Worm (Caenorhabditis elegans): ENCODE data around the gene vps-16.

The vps-16 gene

ce11 chrIII:6432939-6433338, at the start of gene vps-16:
Gene vps-16, plus strand, starts transcription at chrIII:6433239.
- TF ChIP-seq ceh-16 (tag; optimal IDR thresholded peaks at IDR 0.05): no peak

- TF ChIP-seq nhr-25 (tag; optimal IDR thresholded peaks at IDR 0.05) (no peak), nhr-28 (tag; optimal IDR thresholded peaks at IDR 0.05) (no peak), lin-39 (tag; optimal IDR thresholded peaks at IDR 0.05) (no peak), ama-1 (optimal IDR thresholded peaks at IDR 0.05) (no peak), ceh-82 (tag; optimal IDR thresholded peaks at IDR 0.05) (no peak), unc-39 (tag; optimal IDR thresholded peaks at IDR 0.05) (no peak)
Observed at ce11 chrIII:6389533-6389932, 43.5 kb upstream of the vps-16 start, which contains the start of gene C16A3.2. Gene C16A3.2, plus strand, starts transcription at chrIII:6389833.

ce11 chrIII:6390644-6391043, 42.4 kb upstream of the vps-16 start, which contains the start of gene smrc-1:
Gene smrc-1, plus strand, starts transcription at chrIII:6390944.
- no peak for TF ChIP-seq tbx-2 (tag; optimal IDR thresholded peaks at IDR 0.05)
- no peak for TF ChIP-seq sea-2 (GFP tag; optimal IDR thresholded peaks at IDR 0.05)
- TF ChIP-seq zag-1 (tag; optimal IDR thresholded peaks at IDR 0.05): no peak
- TF ChIP-seq hmg-11 (tag; optimal IDR thresholded peaks at IDR 0.05): no peak
- no peak for TF ChIP-seq nhr-237 (tag; optimal IDR thresholded peaks at IDR 0.05)
- TF ChIP-seq unc-39 (tag; optimal IDR thresholded peaks at IDR 0.05): no peak
- no peak for TF ChIP-seq nhr-28 (tag; optimal IDR thresholded peaks at IDR 0.05)
- no peak for TF ChIP-seq nfya-1 (tag; optimal IDR thresholded peaks at IDR 0.05; ENCODE audit: insufficient read depth)
- no peak for TF ChIP-seq unc-62 (GFP tag; optimal IDR thresholded peaks at IDR 0.05)
- no peak for TF ChIP-seq elt-2 (tag; optimal IDR thresholded peaks at IDR 0.05)
- no peak for TF ChIP-seq pha-4 (tag; optimal IDR thresholded peaks at IDR 0.05)

ce11 chrIII:6395706-6396232, 37.3 kb upstream of the vps-16 start, which contains the start of gene oatr-1:
Gene oatr-1, minus strand, starts transcription at chrIII:6396182.
- TF ChIP-seq ama-1 (optimal IDR thresholded peaks at IDR 0.05): no peak
- TF ChIP-seq zag-1 (tag; optimal IDR thresholded peaks at IDR 0.05): no peak
- no peak for TF ChIP-seq egl-5 (tag; optimal IDR thresholded peaks at IDR 0.05)
- TF ChIP-seq nhr-237 (tag; optimal IDR thresholded peaks at IDR 0.05): no peak
- no peak for TF ChIP-seq nhr-67 (tag; optimal IDR thresholded peaks at IDR 0.05)
- TF ChIP-seq jun-1 (tag; optimal IDR thresholded peaks at IDR 0.05): no peak
- TF ChIP-seq fkh-2 (tag; optimal IDR thresholded peaks at IDR 0.05): no peak
- TF ChIP-seq nhr-23 (tag; optimal IDR thresholded peaks at IDR 0.05): no peak
- no peak for TF ChIP-seq nhr-28 (tag; optimal IDR thresholded peaks at IDR 0.05)
- no peak for TF ChIP-seq tbx-2 (tag; optimal IDR thresholded peaks at IDR 0.05)
- no peak for TF ChIP-seq lin-39 (tag; optimal IDR thresholded peaks at IDR 0.05)
- TF ChIP-seq fos-1 (tag; optimal IDR thresholded peaks at IDR 0.05): no peak
- TF ChIP-seq nhr-43 (tag; optimal IDR thresholded peaks at IDR 0.05; ENCODE audit: poor library complexity, severe bottlenecking): no peak
- no peak for TF ChIP-seq elt-2 (tag; optimal IDR thresholded peaks at IDR 0.05)

ce11 chrIII:6396381-6396780, 36.7 kb upstream of the vps-16 start:
- TF ChIP-seq ceh-16 (tag; optimal IDR thresholded peaks at IDR 0.05): no peak
- no peak for TF ChIP-seq tbx-2 (tag; optimal IDR thresholded peaks at IDR 0.05)
- TF ChIP-seq ama-1 (optimal IDR thresholded peaks at IDR 0.05): no peak
- TF ChIP-seq pqm-1 (tag; optimal IDR thresholded peaks at IDR 0.05): peak; percentile 85
- peak; percentile 73 for TF ChIP-seq nhr-25 (tag; optimal IDR thresholded peaks at IDR 0.05)
- TF ChIP-seq sea-2 (GFP tag; optimal IDR thresholded peaks at IDR 0.05): no peak
- no peak for TF ChIP-seq fkh-2 (tag; optimal IDR thresholded peaks at IDR 0.05)
- no peak for TF ChIP-seq nfya-1 (tag; optimal IDR thresholded peaks at IDR 0.05; ENCODE audit: insufficient read depth)
- peak; percentile 2 to 100 (median 82) for TF ChIP-seq elt-3 (tag; optimal IDR thresholded peaks at IDR 0.05)
- TF ChIP-seq daf-12 (tag; optimal IDR thresholded peaks at IDR 0.05): no peak
- no peak for TF ChIP-seq ceh-9 (tag; optimal IDR thresholded peaks at IDR 0.05)
- no peak for TF ChIP-seq lin-39 (tag; optimal IDR thresholded peaks at IDR 0.05)
- TF ChIP-seq nhr-28 (tag; optimal IDR thresholded peaks at IDR 0.05): no peak
- TF ChIP-seq nhr-23 (tag; optimal IDR thresholded peaks at IDR 0.05): no peak
- peak; percentile 70 for TF ChIP-seq nhr-43 (tag; optimal IDR thresholded peaks at IDR 0.05; ENCODE audit: poor library complexity, severe bottlenecking)
- TF ChIP-seq snpc-4 (tag; optimal IDR thresholded peaks at IDR 0.05): no peak
- peak; percentile 11 for TF ChIP-seq skn-1 (tag; optimal IDR thresholded peaks at IDR 0.05)
- no peak for TF ChIP-seq egl-27 (tag; optimal IDR thresholded peaks at IDR 0.05)
- TF ChIP-seq eor-1 (tag; optimal IDR thresholded peaks at IDR 0.05): no peak
- no peak for TF ChIP-seq ztf-11 (tag; optimal IDR thresholded peaks at IDR 0.05)
- no peak for TF ChIP-seq elt-1 (tag; optimal IDR thresholded peaks at IDR 0.05)
- no peak for TF ChIP-seq nhr-237 (tag; optimal IDR thresholded peaks at IDR 0.05)
- no peak for TF ChIP-seq lin-15B (tag; optimal IDR thresholded peaks at IDR 0.05)
- no peak for TF ChIP-seq lsy-12 (tag; optimal IDR thresholded peaks at IDR 0.05)
- no peak for TF ChIP-seq egl-5 (tag; optimal IDR thresholded peaks at IDR 0.05)
- no peak for TF ChIP-seq nhr-11 (tag; optimal IDR thresholded peaks at IDR 0.05)
- TF ChIP-seq nhr-12 (tag; optimal IDR thresholded peaks at IDR 0.05): no peak
- no peak for TF ChIP-seq ZK546.5 (tag; optimal IDR thresholded peaks at IDR 0.05)
- TF ChIP-seq nhr-76 (tag; optimal IDR thresholded peaks at IDR 0.05): no peak
- no peak for TF ChIP-seq zag-1 (tag; optimal IDR thresholded peaks at IDR 0.05)
- peak; percentile 95 for TF ChIP-seq elt-2 (tag; optimal IDR thresholded peaks at IDR 0.05)
- TF ChIP-seq R02D3.7 (tag; optimal IDR thresholded peaks at IDR 0.05): no peak
- no peak for TF ChIP-seq ceh-28 (tag; optimal IDR thresholded peaks at IDR 0.05)
- no peak for TF ChIP-seq mdl-1 (tag; optimal IDR thresholded peaks at IDR 0.05)
- TF ChIP-seq pha-4 (tag; optimal IDR thresholded peaks at IDR 0.05): peak; percentile 32
- no peak for TF ChIP-seq fos-1 (tag; optimal IDR thresholded peaks at IDR 0.05)
- TF ChIP-seq unc-39 (tag; optimal IDR thresholded peaks at IDR 0.05): no peak
